Fruit fly (Drosophila melanogaster): ENCODE data around the gene qm.

qm gene

DNA sequence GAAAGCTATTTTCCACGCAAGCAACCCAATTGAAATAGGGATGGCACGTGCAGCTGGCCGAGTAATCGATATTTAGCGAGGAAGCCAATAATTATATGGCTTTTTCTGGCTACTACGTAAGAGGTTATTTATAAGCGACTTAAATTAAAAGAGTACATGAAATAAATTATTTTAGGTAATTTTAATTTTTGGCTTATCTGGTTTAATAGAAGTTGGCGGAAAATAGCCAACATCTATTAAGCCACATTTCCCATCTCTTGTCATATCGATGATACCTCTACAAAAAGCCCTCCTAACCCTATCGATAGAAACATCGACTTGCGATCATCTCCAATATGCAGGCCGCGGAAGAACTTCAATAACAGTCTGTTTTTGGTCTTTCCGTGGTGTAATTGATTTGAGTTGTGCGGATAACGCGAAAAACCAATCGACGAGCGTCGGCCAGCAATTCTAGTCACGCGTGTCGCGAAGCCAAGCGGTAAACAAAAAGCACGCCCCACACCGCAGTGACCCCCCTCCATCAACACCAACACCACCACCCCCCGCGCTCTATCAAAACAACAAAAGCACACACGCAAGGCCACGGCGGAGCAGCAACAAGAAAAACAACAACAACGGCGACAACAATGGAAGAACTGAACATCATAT is at the start of gene qm, which contains the start of gene Srp19:
Gene qm, plus strand, starts transcription at position 330 of the 648 bp plus-strand sequence.
Gene Srp19, minus strand, starts transcription at position 51 of the 648 bp plus-strand sequence.
- no peak for TF ChIP-seq cnc (optimal IDR thresholded peaks at IDR 0.05)
- TF ChIP-seq Clk (GFP tag; optimal IDR thresholded peaks at IDR 0.05) = no peak
- no peak for TF ChIP-seq pad (GFP tag; optimal IDR thresholded peaks at IDR 0.05)
- no peak for TF ChIP-seq CG7045 (GFP tag; optimal IDR thresholded peaks at IDR 0.05)
- TF ChIP-seq Crg-1 (GFP tag; optimal IDR thresholded peaks at IDR 0.05) = no peak
- no peak for TF ChIP-seq kay (GFP tag; ENCODE audit: borderline replicate concordance)
- TF ChIP-seq Hr96 (GFP tag; optimal IDR thresholded peaks at IDR 0.05) = no peak
- TF ChIP-seq CG33017 (tag; optimal IDR thresholded peaks at IDR 0.05) = peak; percentile 26
- peak; percentile 43 for TF ChIP-seq CG14711 (tag; optimal IDR thresholded peaks at IDR 0.05)
- TF ChIP-seq cic (GFP tag; optimal IDR thresholded peaks at IDR 0.05) = no peak
- TF ChIP-seq ovo (GFP tag; optimal IDR thresholded peaks at IDR 0.05) = peak; percentile 5
- peak; percentile 49 for TF ChIP-seq CG7101 (tag; optimal IDR thresholded peaks at IDR 0.05)
- TF ChIP-seq toe (GFP tag; optimal IDR thresholded peaks at IDR 0.05) = no peak
- peak; percentile 67 for TF ChIP-seq bab1 (GFP tag; optimal IDR thresholded peaks at IDR 0.05)
- TF ChIP-seq CG12768 (GFP tag; optimal IDR thresholded peaks at IDR 0.05) = peak; percentile 43
- TF ChIP-seq CG5204 (GFP tag; optimal IDR thresholded peaks at IDR 0.05) = no peak
- TF ChIP-seq tj (GFP tag; optimal IDR thresholded peaks at IDR 0.05) = peak; percentile 19
- TF ChIP-seq Mnt (GFP tag; optimal IDR thresholded peaks at IDR 0.05) = peak; percentile 58
- TF ChIP-seq CG11617 (GFP tag; optimal IDR thresholded peaks at IDR 0.05) = peak; percentile 29
- no peak for TF ChIP-seq CG1620 (GFP tag; optimal IDR thresholded peaks at IDR 0.05)

DNA sequence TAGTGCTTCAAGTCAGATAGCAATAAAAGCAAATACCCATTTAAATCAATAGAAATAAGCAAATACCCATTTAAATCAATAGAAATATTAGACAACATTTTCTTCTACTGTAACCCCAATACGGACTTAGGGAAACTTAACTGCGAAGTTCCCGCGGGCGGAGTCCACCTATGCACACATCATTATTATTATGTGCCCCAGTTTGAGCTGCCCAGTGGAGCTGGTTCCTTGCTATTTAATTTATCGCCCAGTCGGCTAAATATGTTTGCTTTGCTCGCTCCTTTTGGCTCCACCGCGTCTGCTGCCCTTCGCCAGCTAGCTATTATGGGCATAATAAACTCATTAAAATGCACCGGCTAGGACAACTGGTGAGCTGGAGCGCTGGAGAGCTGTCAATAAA is 47.5 kb upstream of the qm start:
- no peak for TF ChIP-seq pad (GFP tag; optimal IDR thresholded peaks at IDR 0.05)
- TF ChIP-seq toe (GFP tag; optimal IDR thresholded peaks at IDR 0.05) = no peak
- TF ChIP-seq cnc (optimal IDR thresholded peaks at IDR 0.05) = no peak
- no peak for TF ChIP-seq CG12768 (GFP tag; optimal IDR thresholded peaks at IDR 0.05)
- no peak for TF ChIP-seq Clk (GFP tag; optimal IDR thresholded peaks at IDR 0.05)

DNA sequence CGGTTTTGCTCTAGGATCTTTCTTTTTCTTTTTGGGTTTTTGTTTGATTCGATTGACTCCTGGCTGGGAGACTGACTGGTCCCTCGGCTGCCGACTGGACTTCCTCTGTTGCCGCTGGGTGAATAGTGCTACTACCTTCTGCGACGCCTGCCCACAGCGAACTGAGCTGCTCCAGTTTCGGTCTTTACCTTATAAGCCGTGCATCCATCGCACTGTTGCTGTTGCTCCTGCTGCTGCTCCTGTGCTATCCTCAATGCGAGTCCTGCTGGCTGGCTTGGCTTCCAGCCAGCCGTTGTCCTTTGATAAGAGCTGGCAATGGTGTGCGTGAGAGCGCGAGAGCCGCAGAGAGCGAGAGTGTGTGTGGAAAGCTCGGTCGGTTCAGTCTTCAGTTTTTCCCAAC is 35.4 kb upstream of the qm start, which contains the start of gene unc-13-4A:
Gene unc-13-4A, minus strand, starts transcription at position 143 of the 400 bp plus-strand sequence.
- TF ChIP-seq ovo (GFP tag; optimal IDR thresholded peaks at IDR 0.05) = no peak
- no peak for TF ChIP-seq Hr96 (GFP tag; optimal IDR thresholded peaks at IDR 0.05)
- TF ChIP-seq CG5204 (GFP tag; optimal IDR thresholded peaks at IDR 0.05) = no peak
- TF ChIP-seq pad (GFP tag; optimal IDR thresholded peaks at IDR 0.05) = no peak
- TF ChIP-seq CG11617 (GFP tag; optimal IDR thresholded peaks at IDR 0.05) = no peak

dm6 chr3L:7313559-7314132 is 34.5 kb upstream of the qm start:
- TF ChIP-seq CG11617 (GFP tag; optimal IDR thresholded peaks at IDR 0.05) (no peak), CG33017 (tag; optimal IDR thresholded peaks at IDR 0.05) (no peak)

dm6 chr3L:7314133-7314532 is 34.0 kb upstream of the qm start:
- TF ChIP-seq bab1 (GFP tag; optimal IDR thresholded peaks at IDR 0.05) (no peak), Crg-1 (GFP tag; optimal IDR thresholded peaks at IDR 0.05) (no peak), toe (GFP tag; optimal IDR thresholded peaks at IDR 0.05) (no peak), Clk (GFP tag; optimal IDR thresholded peaks at IDR 0.05) (no peak)

DNA sequence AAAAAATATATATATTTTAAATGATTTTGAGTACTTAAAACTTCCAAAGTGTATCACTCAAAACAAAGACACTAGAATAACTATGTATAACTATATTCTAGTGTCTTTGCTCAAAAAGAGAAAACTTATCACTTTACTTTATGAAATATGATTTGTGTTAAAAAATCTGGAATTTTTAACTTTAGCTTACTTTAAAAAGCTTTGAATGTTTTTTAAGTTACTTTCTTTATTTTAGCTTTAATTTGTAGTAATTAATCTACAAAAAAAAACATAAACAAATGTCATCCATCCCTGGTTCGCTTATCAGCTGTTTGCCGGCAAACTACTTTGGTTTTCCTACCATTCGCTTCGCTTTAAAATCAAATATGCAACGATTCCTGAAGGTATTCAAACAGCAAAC is 28.3 kb upstream of the qm start, which contains the start of gene CG8607:
Gene CG8607, plus strand, starts transcription at position 301 of the 400 bp plus-strand sequence.
- TF ChIP-seq cic (GFP tag; optimal IDR thresholded peaks at IDR 0.05) (no peak), CG33017 (tag; optimal IDR thresholded peaks at IDR 0.05) (no peak), CG7101 (tag; optimal IDR thresholded peaks at IDR 0.05) (no peak), CG12768 (GFP tag; optimal IDR thresholded peaks at IDR 0.05) (no peak), CG5204 (GFP tag; optimal IDR thresholded peaks at IDR 0.05) (no peak), toe (GFP tag; optimal IDR thresholded peaks at IDR 0.05) (no peak), CG11617 (GFP tag; optimal IDR thresholded peaks at IDR 0.05) (no peak), CG1620 (GFP tag; optimal IDR thresholded peaks at IDR 0.05) (no peak), tj (GFP tag; optimal IDR thresholded peaks at IDR 0.05) (no peak), Mnt (GFP tag; optimal IDR thresholded peaks at IDR 0.05) (no peak), CG14711 (tag; optimal IDR thresholded peaks at IDR 0.05) (no peak), bab1 (GFP tag; optimal IDR thresholded peaks at IDR 0.05) (no peak)

DNA sequence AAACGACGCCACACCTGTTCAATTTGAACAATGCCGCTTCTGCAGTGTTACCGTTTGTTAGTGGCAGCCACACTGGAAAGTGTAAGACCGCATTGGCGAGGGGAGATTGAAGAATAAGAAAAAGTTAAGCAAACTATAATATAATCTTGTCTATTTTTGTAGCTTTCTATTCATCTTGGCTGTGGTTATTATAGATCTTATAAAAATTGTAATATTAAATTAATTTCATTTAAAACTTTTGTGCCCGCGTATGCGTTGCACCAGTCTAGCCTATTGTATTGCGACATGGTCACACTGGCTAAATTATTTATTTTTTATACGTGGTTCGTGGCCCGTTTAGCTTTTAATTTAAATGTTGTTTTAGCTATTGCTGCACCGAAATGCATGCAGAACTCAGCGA is 24.8 kb upstream of the qm start, which contains the start of the genes RhoGEF4 and Rint1:
Gene RhoGEF4, minus strand, starts transcription at position 64 of the 400 bp plus-strand sequence.
Gene Rint1, plus strand, starts transcription at position 272 of the 400 bp plus-strand sequence.
- TF ChIP-seq Clk (GFP tag; optimal IDR thresholded peaks at IDR 0.05) (no peak), CG11617 (GFP tag; optimal IDR thresholded peaks at IDR 0.05) (peak; percentile 36), kay (GFP tag; ENCODE audit: borderline replicate concordance) (no peak), CG7101 (tag; optimal IDR thresholded peaks at IDR 0.05) (peak; percentile 75), CG33017 (tag; optimal IDR thresholded peaks at IDR 0.05) (no peak), Hr96 (GFP tag; optimal IDR thresholded peaks at IDR 0.05) (no peak), CG5204 (GFP tag; optimal IDR thresholded peaks at IDR 0.05) (no peak), pad (GFP tag; optimal IDR thresholded peaks at IDR 0.05) (peak; percentile 14), tj (GFP tag; optimal IDR thresholded peaks at IDR 0.05) (peak; percentile 27), Crg-1 (GFP tag; optimal IDR thresholded peaks at IDR 0.05) (peak; percentile 38), CG14711 (tag; optimal IDR thresholded peaks at IDR 0.05) (peak; percentile 66), cic (GFP tag; optimal IDR thresholded peaks at IDR 0.05) (peak; percentile 13), cnc (optimal IDR thresholded peaks at IDR 0.05) (no peak), CG12768 (GFP tag; optimal IDR thresholded peaks at IDR 0.05) (peak; percentile 4), Mnt (GFP tag; optimal IDR thresholded peaks at IDR 0.05) (peak; percentile 44), toe (GFP tag; optimal IDR thresholded peaks at IDR 0.05) (peak; percentile 13), ovo (GFP tag; optimal IDR thresholded peaks at IDR 0.05) (peak; percentile 15), CG1620 (GFP tag; optimal IDR thresholded peaks at IDR 0.05) (peak; percentile 44), bab1 (GFP tag; optimal IDR thresholded peaks at IDR 0.05) (peak; percentile 17), CG7045 (GFP tag; optimal IDR thresholded peaks at IDR 0.05) (no peak)

Measured in whole organism, adult.